Worm (Caenorhabditis elegans) whole organism, early embryonic: ENCODE results near the gene C03A3.9.

Experiments
- F13C5.2 ChIP-seq: sonication (generic microtip); optimal IDR thresholded peaks from 2 replicates; lab custom pipeline; 2017; ENCODE audit warnings: mild to moderate bottlenecking, missing genetic modification characterization, inconsistent platforms, missing compliant biosample characterization
- ama-1 ChIP-seq: fragments of 150-350 bp; optimal IDR thresholded peaks from 2 replicates; lab custom pipeline; 2014
- ceh-36 ChIP-seq: sonication (generic microtip); optimal IDR thresholded peaks from 2 replicates; lab custom pipeline; 2016; ENCODE audit warnings: missing genetic modification characterization, inconsistent platforms, missing compliant biosample characterization
- ets-7 ChIP-seq: sonication (generic microtip); optimal IDR thresholded peaks from 2 replicates; lab custom pipeline; 2016; ENCODE audit warnings: missing genotype, missing genetic modification characterization, missing compliant biosample characterization
- flt-1 ChIP-seq: fragments of 200-800 bp; sonication (Bioruptor generic); IDR thresholded peaks from 2 replicates; pipeline ENCODE4 v1.3.6; 2022; ENCODE audit warnings: missing genetic modification characterization, missing compliant biosample characterization
- hmg-4 ChIP-seq: fragments of 200-800 bp; sonication (Bioruptor generic); optimal IDR thresholded peaks from 2 replicates; lab custom pipeline; 2018; ENCODE audit warnings: mild to moderate bottlenecking, missing genetic modification characterization, missing compliant biosample characterization
- hnd-1 ChIP-seq: sonication (generic microtip); optimal IDR thresholded peaks from 2 replicates; lab custom pipeline; 2016; ENCODE audit warnings: missing genetic modification characterization, missing compliant biosample characterization
- pes-1 ChIP-seq: fragments of 200-800 bp; sonication (Bioruptor generic); IDR thresholded peaks from 2 replicates; pipeline ENCODE4 v1.3.6; 2022; ENCODE audit warnings: missing genetic modification reagents, missing genetic modification characterization, missing compliant biosample characterization
- scrt-1 ChIP-seq: fragments of 200-800 bp; sonication (Bioruptor generic); IDR thresholded peaks from 2 replicates; pipeline ENCODE4 v1.3.6; 2022; ENCODE audit warnings: missing genetic modification characterization, missing compliant biosample characterization
- sea-1 ChIP-seq: fragments of 200-800 bp; sonication (Bioruptor generic); conservative IDR thresholded peaks from 2 replicates; pipeline ENCODE4 v1.3.6; 2022; ENCODE audit warnings: missing genetic modification characterization, missing compliant biosample characterization
- tbx-11 ChIP-seq: fragments of 200-800 bp; sonication (Bioruptor generic); IDR thresholded peaks from 2 replicates; pipeline ENCODE4 v1.3.6; 2022; ENCODE audit warnings: missing genetic modification characterization, missing compliant biosample characterization
- tra-4 ChIP-seq: sonication (generic microtip); optimal IDR thresholded peaks from 2 replicates; lab custom pipeline; 2017; ENCODE audit warnings: missing genetic modification characterization, missing compliant biosample characterization

DNA sequence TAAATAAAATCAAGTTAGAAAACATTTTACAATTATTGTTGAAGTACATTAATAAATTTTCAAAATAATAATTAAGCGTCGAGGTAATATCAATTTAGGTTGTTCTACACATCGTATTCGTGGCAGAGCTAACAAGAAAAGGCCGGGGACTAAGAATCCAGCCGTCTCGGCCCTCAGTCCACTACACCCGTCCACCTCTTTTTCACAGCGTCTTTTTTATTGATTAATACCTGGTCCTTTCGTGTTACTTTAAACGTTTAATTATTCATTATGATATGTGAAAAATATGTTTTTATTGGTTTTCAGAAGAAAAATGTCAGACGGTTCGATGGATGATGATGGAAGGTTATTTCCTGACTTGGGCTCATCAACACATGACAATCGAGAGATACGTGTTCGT is 40.2 kb downstream of the C03A3.9 start, which contains the start of gene vhl-1:
- no peak for TF ChIP-seq F13C5.2 (tag; lab: Kevin White, UChicago)
- no peak for TF ChIP-seq ets-7 (tag; lab: Kevin White, UChicago)
- TF ChIP-seq sea-1 (GFP tag; lab: Robert Waterston, UW), result no peak
- no peak for TF ChIP-seq ama-1 (lab: Kevin White, UChicago)
- no peak for TF ChIP-seq tbx-11 (GFP tag; lab: Robert Waterston, UW)
- no peak for TF ChIP-seq pes-1 (GFP tag; lab: Robert Waterston, UW)
- no peak for TF ChIP-seq hnd-1
- TF ChIP-seq ceh-36 (tag; lab: Kevin White, UChicago), result no peak
- TF ChIP-seq tra-4 (tag; lab: Kevin White, UChicago), result no peak
- no peak for TF ChIP-seq flt-1 (GFP tag; lab: Robert Waterston, UW)
- TF ChIP-seq hmg-4 (GFP tag; lab: Kevin White, UChicago), result no peak
- TF ChIP-seq scrt-1 (GFP tag; lab: Robert Waterston, UW), result no peak
